Fruit fly (Drosophila melanogaster) whole organism, embryonic: ENCODE data around the gene CG46311.
A peak's percentile ranks its signal among the peaks of the same experiment; 100 is the strongest.

Experiments
- Awh ChIP-seq: fragments of 200-800 bp; sonication (Bioruptor generic); IDR thresholded peaks from 2 replicates; pipeline ENCODE4, ENCODE4 v1.3.6; 2022; ENCODE audit warnings: missing biosample characterization, missing genetic modification characterization
- Blimp-1 ChIP-seq: fragments of 200-800 bp; sonication (Bioruptor generic); optimal IDR thresholded peaks from 3 replicates; lab custom pipeline; 2018; ENCODE audit warnings: missing biosample characterization, missing genetic modification characterization, mild to moderate bottlenecking, moderate library complexity, missing genetic modification reagents
- CG11085 ChIP-seq: fragments of 200-800 bp; sonication (Bioruptor generic); IDR thresholded peaks from 2 replicates; pipeline ENCODE4 v1.3.6; 2022; ENCODE audit warnings: missing biosample characterization, missing genetic modification characterization
- CG13775 ChIP-seq: fragments of 200-800 bp; sonication (Bioruptor generic); optimal IDR thresholded peaks from 3 replicates; lab custom pipeline; 2017; ENCODE audit warnings: missing biosample characterization, mild to moderate bottlenecking, missing genetic modification characterization
- CG14014 ChIP-seq: fragments of 200-800 bp; sonication (Bioruptor generic); IDR thresholded peaks from 2 replicates; pipeline ENCODE4 v1.3.6; 2022; ENCODE audit warnings: missing biosample characterization, missing genetic modification characterization
- CG14441 ChIP-seq: fragments of 200-800 bp; sonication (Bioruptor generic); IDR thresholded peaks from 2 replicates; pipeline ENCODE4 v1.3.6; 2022; ENCODE audit warnings: missing biosample characterization, missing genetic modification characterization
- CG17385 ChIP-seq: fragments of 200-800 bp; sonication (Bioruptor generic); optimal IDR thresholded peaks from 3 replicates; lab custom pipeline; 2018; ENCODE audit warnings: missing biosample characterization, mild to moderate bottlenecking, missing genetic modification characterization
- CG17829 ChIP-seq: fragments of 200-800 bp; optimal IDR thresholded peaks from 2 replicates; lab custom pipeline; 2019; ENCODE audit warnings: missing biosample characterization, mild to moderate bottlenecking, missing genetic modification characterization, moderate library complexity
- CG18764 ChIP-seq: fragments of 200-800 bp; sonication (Bioruptor generic); optimal IDR thresholded peaks from 3 replicates; lab custom pipeline; 2016; ENCODE audit warnings: missing biosample characterization, missing genetic modification characterization
- CG2129 ChIP-seq: fragments of 200-800 bp; sonication (Bioruptor generic); IDR thresholded peaks from 2 replicates; pipeline ENCODE4 v1.3.6; 2022; ENCODE audit warnings: missing biosample characterization, missing genetic modification characterization; ENCODE audit not compliant: partially characterized antibody
- CG2875 ChIP-seq: fragments of 200-800 bp; sonication (Bioruptor generic); optimal IDR thresholded peaks from 2 replicates; lab custom pipeline; 2017; ENCODE audit warnings: missing biosample characterization, mild to moderate bottlenecking, missing genetic modification characterization, missing genetic modification reagents
- CG3065 ChIP-seq: fragments of 200-800 bp; sonication (Bioruptor generic); optimal IDR thresholded peaks from 2 replicates; lab custom pipeline; 2016; ENCODE audit warnings: missing biosample characterization, missing genetic modification characterization
- CG43689 ChIP-seq: fragments of 200-800 bp; sonication (Bioruptor generic); IDR thresholded peaks from 2 replicates; pipeline ENCODE4 v1.3.6; 2022; ENCODE audit warnings: missing biosample characterization, missing genetic modification characterization
- CG4854 ChIP-seq: fragments of 200-800 bp; sonication (Bioruptor generic); optimal IDR thresholded peaks from 2 replicates; lab custom pipeline; 2016; ENCODE audit warnings: missing biosample characterization, missing genetic modification characterization, inconsistent platforms
- CG9797 ChIP-seq: fragments of 200-800 bp; sonication (Bioruptor generic); optimal IDR thresholded peaks from 3 replicates; lab custom pipeline; 2018; ENCODE audit warnings: missing biosample characterization, mild to moderate bottlenecking, missing genetic modification characterization
- Deaf1 ChIP-seq: fragments of 200-800 bp; optimal IDR thresholded peaks from 3 replicates; lab custom pipeline; 2019; ENCODE audit warnings: missing biosample characterization, mild to moderate bottlenecking, missing genetic modification characterization, moderate library complexity
- Drgx ChIP-seq: fragments of 200-800 bp; sonication (Bioruptor generic); IDR thresholded peaks from 2 replicates; pipeline ENCODE4 v1.3.6; 2022; ENCODE audit warnings: missing biosample characterization, missing genetic modification characterization
- Elba2 ChIP-seq: fragments of 200-800 bp; sonication (Bioruptor generic); optimal IDR thresholded peaks from 3 replicates; lab custom pipeline; 2016; ENCODE audit warnings: missing biosample characterization, missing genetic modification characterization
- Ets65A ChIP-seq: fragments of 200-800 bp; sonication (Bioruptor generic); peaks from one replicate; lab custom pipeline; 2016; ENCODE audit warnings: missing biosample characterization, missing genetic modification characterization
- H2.0 ChIP-seq: fragments of 200-800 bp; sonication (Bioruptor generic); IDR thresholded peaks from 2 replicates; pipeline ENCODE4 v1.3.6; 2022; ENCODE audit warnings: missing biosample characterization, missing genetic modification characterization
- Hr39 ChIP-seq: fragments of >200 bp; optimal IDR thresholded peaks from 2 replicates; lab custom pipeline; 2017
- Lim3 ChIP-seq: fragments of 200-800 bp; sonication (Bioruptor generic); IDR thresholded peaks from 2 replicates; pipeline ENCODE4 v1.3.6; 2022; ENCODE audit warnings: missing biosample characterization, missing genetic modification characterization
- MBD-R2 ChIP-seq: fragments of 200-800 bp; sonication (Bioruptor generic); IDR thresholded peaks from 2 replicates; pipeline ENCODE4 v1.3.6; 2022; ENCODE audit warnings: missing biosample characterization, missing genetic modification characterization
- MTF-1 ChIP-seq: fragments of 200-800 bp; sonication (Bioruptor generic); optimal IDR thresholded peaks from 2 replicates; lab custom pipeline; 2018; ENCODE audit warnings: missing biosample characterization, mild to moderate bottlenecking, missing genetic modification characterization, borderline replicate concordance
- Med ChIP-seq: fragments of 200-800 bp; sonication (Bioruptor generic); peaks from one replicate; lab custom pipeline; 2016; ENCODE audit warnings: missing biosample characterization, missing genetic modification characterization, mild to moderate bottlenecking, inconsistent platforms, moderate library complexity
- Mrtf ChIP-seq: fragments of 200-800 bp; sonication (Bioruptor generic); IDR thresholded peaks from 3 replicates; pipeline ENCODE4 v1.3.6; 2022; ENCODE audit warnings: missing biosample characterization, missing genetic modification characterization
- NfI ChIP-seq: fragments of 200-800 bp; sonication (Bioruptor generic); optimal IDR thresholded peaks from 3 replicates; lab custom pipeline; 2018; ENCODE audit warnings: missing biosample characterization, mild to moderate bottlenecking, missing genetic modification characterization, moderate library complexity
- Pdp1 ChIP-seq, 2 experiments: fragments of 200-800 bp; sonication (Bioruptor generic); optimal IDR thresholded peaks; 3 replicates each; lab custom pipeline; 2016; ENCODE audit warnings: missing biosample characterization in 2 of 2, missing genetic modification characterization in 2 of 2, mild to moderate bottlenecking in 1 of 2, moderate library complexity in 1 of 2
- btn ChIP-seq: fragments of 200-800 bp; sonication (Bioruptor generic); optimal IDR thresholded peaks from 2 replicates; lab custom pipeline; 2016; ENCODE audit warnings: missing biosample characterization, missing genetic modification characterization
- ci ChIP-seq: fragments of 200-800 bp; sonication (Bioruptor generic); IDR thresholded peaks from 3 replicates; pipeline ENCODE4 v1.3.6; 2022; ENCODE audit warnings: missing biosample characterization, missing genetic modification characterization
- crp ChIP-seq, 2 experiments: fragments of 200-800 bp; sonication (Bioruptor generic); optimal IDR thresholded peaks; 2 replicates in 1 of 2; 3 replicates in 1 of 2; lab custom pipeline; 2017; ENCODE audit warnings: missing biosample characterization in 2 of 2, missing genetic modification characterization in 2 of 2, mild to moderate bottlenecking in 1 of 2, moderate library complexity in 1 of 2
- cwo ChIP-seq: fragments of 200-800 bp; sonication (Bioruptor generic); optimal IDR thresholded peaks from 3 replicates; lab custom pipeline; 2017; ENCODE audit warnings: missing biosample characterization, missing genetic modification characterization, mild to moderate bottlenecking, moderate library complexity, missing genetic modification reagents
- dysf ChIP-seq: fragments of 200-800 bp; sonication (Bioruptor generic); IDR thresholded peaks from 3 replicates; pipeline ENCODE4 v1.3.6; 2022; ENCODE audit warnings: missing biosample characterization, missing genetic modification characterization
- ems ChIP-seq: fragments of 200-800 bp; sonication (Bioruptor generic); optimal IDR thresholded peaks from 3 replicates; lab custom pipeline; 2016; ENCODE audit warnings: missing biosample characterization, missing genetic modification characterization
- eve ChIP-seq, 2 experiments: fragments of >200 bp; optimal IDR thresholded peaks; 2 replicates each; lab custom pipeline; 2017; ENCODE audit warnings: missing biosample characterization in 2 of 2, missing genetic modification characterization in 2 of 2
- gsb-n ChIP-seq: fragments of 200-800 bp; sonication (Bioruptor generic); optimal IDR thresholded peaks from 3 replicates; lab custom pipeline; 2018; ENCODE audit warnings: missing biosample characterization, mild to moderate bottlenecking, missing genetic modification characterization
- her ChIP-seq: fragments of 200-800 bp; sonication (Bioruptor generic); optimal IDR thresholded peaks from 2 replicates; lab custom pipeline; 2016; ENCODE audit warnings: missing biosample characterization, missing genetic modification characterization
- mam ChIP-seq: fragments of 200-800 bp; sonication (Bioruptor generic); optimal IDR thresholded peaks from 3 replicates; lab custom pipeline; 2016; ENCODE audit warnings: missing biosample characterization, missing genetic modification characterization
- pb ChIP-seq: fragments of 200-800 bp; sonication (Bioruptor generic); optimal IDR thresholded peaks from 3 replicates; lab custom pipeline; 2016; ENCODE audit warnings: missing biosample characterization, missing genetic modification characterization
- pfk ChIP-seq: fragments of 200-800 bp; sonication (Bioruptor generic); optimal IDR thresholded peaks from 2 replicates; lab custom pipeline; 2018; ENCODE audit warnings: missing biosample characterization, mild to moderate bottlenecking, missing genetic modification characterization, moderate library complexity
- psq ChIP-seq: fragments of 200-800 bp; sonication (Bioruptor generic); optimal IDR thresholded peaks from 2 replicates; lab custom pipeline; 2017; ENCODE audit warnings: missing biosample characterization, missing genetic modification characterization
- sisA ChIP-seq: fragments of 200-800 bp; sonication (Bioruptor generic); IDR thresholded peaks from 2 replicates; pipeline ENCODE4 v1.3.6; 2022; ENCODE audit warnings: missing biosample characterization, missing genetic modification characterization
- slp2 ChIP-seq: fragments of 200-800 bp; sonication (Bioruptor generic); optimal IDR thresholded peaks from 2 replicates; lab custom pipeline; 2016; ENCODE audit warnings: missing biosample characterization, missing genetic modification characterization
- sqz ChIP-seq: fragments of 200-800 bp; sonication (Bioruptor generic); optimal IDR thresholded peaks from 3 replicates; lab custom pipeline; 2018; ENCODE audit warnings: missing biosample characterization, mild to moderate bottlenecking, missing genetic modification characterization
- z ChIP-seq: fragments of 200-800 bp; sonication (Bioruptor generic); IDR thresholded peaks from 3 replicates; pipeline ENCODE4 v1.3.6; 2022; ENCODE audit warnings: missing biosample characterization, missing genetic modification characterization

CG46311 gene

dm6 chrX:13540920-13541605 is 22.6 kb upstream of the CG46311 start:
- TF ChIP-seq Med (GFP tag; lab: Kevin White, UChicago): peak; percentile 40
- TF ChIP-seq CG2129 (GFP tag; lab: Robert Waterston, UW): no peak
- TF ChIP-seq MBD-R2 (GFP tag; lab: Robert Waterston, UW): no peak

dm6 chrX:13542084-13542483 is 21.5 kb upstream of the CG46311 start:
- TF ChIP-seq CG18764: no peak

dm6 chrX:13543343-13543742 is 20.3 kb upstream of the CG46311 start, which contains the start of gene Cpr12A:
Gene Cpr12A (plus strand): TSS chrX:13543643.
- TF ChIP-seq CG2875 (GFP tag; lab: Kevin White, UChicago) (no peak), CG4854 (GFP tag; lab: Kevin White, UChicago) (no peak), CG9797 (GFP tag; lab: Kevin White, UChicago) (no peak), gsb-n (tag; lab: Kevin White, UChicago) (no peak), z (GFP tag; lab: Robert Waterston, UW) (no peak), mam (no peak), MTF-1 (GFP tag; lab: Kevin White, UChicago) (no peak), CG43689 (GFP tag; lab: Robert Waterston, UW) (no peak), Deaf1 (no peak), sisA (GFP tag; lab: Robert Waterston, UW) (no peak), pb (GFP tag; lab: Kevin White, UChicago) (no peak), her (GFP tag; lab: Kevin White, UChicago) (no peak), Lim3 (no peak), NfI (GFP tag; lab: Kevin White, UChicago) (no peak), sqz (GFP tag; lab: Kevin White, UChicago) (no peak), Mrtf (GFP tag; lab: Robert Waterston, UW) (no peak), dysf (GFP tag; lab: Robert Waterston, UW) (no peak), H2.0 (GFP tag; lab: Robert Waterston, UW) (no peak), slp2 (GFP tag; lab: Kevin White, UChicago) (no peak), ems (GFP tag; lab: Kevin White, UChicago) (no peak)

dm6 chrX:13555700-13556099 is 7.9 kb upstream of the CG46311 start, which contains the start of gene CG11816:
Gene CG11816 (minus strand): TSS chrX:13555800.
- TF ChIP-seq Drgx (GFP tag; lab: Robert Waterston, UW) (no peak), Pdp1 (GFP tag; optimal IDR thresholded peaks at IDR 0.05; lab: Kevin White, UChicago) (no peak), btn (GFP tag; lab: Kevin White, UChicago) (no peak), eve (GFP tag; optimal IDR thresholded peaks at IDR 0.05; lab: Kevin White, UChicago) (no peak), Ets65A (peak; percentile 2)
- TF ChIP-seq, all 482 proteins: peak for 1

- TF ChIP-seq CG14014 (GFP tag; lab: Robert Waterston, UW) (no peak), CG14441 (no peak), Awh (GFP tag; lab: Robert Waterston, UW) (no peak), cwo (GFP tag; lab: Kevin White, UChicago) (no peak), Elba2 (GFP tag; lab: Kevin White, UChicago) (no peak), CG17829 (tag; lab: Kevin White, UChicago) (no peak), crp (GFP tag; optimal IDR thresholded peaks at IDR 0.05; lab: Kevin White, UChicago) (no peak), gsb-n (tag; lab: Kevin White, UChicago) (no peak), Hr39 (lab: Kevin White, UChicago) (no peak), psq (GFP tag; lab: Kevin White, UChicago) (no peak), CG3065 (GFP tag; lab: Kevin White, UChicago) (no peak), CG13775 (GFP tag; lab: Kevin White, UChicago) (no peak), pfk (no peak), CG17385 (GFP tag; lab: Kevin White, UChicago) (no peak), Blimp-1 (GFP tag; lab: Kevin White, UChicago) (no peak), dysf (GFP tag; lab: Robert Waterston, UW) (no peak), ci (GFP tag; lab: Robert Waterston, UW) (no peak), CG11085 (GFP tag; lab: Robert Waterston, UW) (no peak)
Measured at dm6 chrX:13556172-13556571, 7.5 kb upstream of the CG46311 start, which contains the start of gene CG32631. Gene CG32631 (plus strand): TSS chrX:13556472.
